Worm (Caenorhabditis elegans) whole organism, L4/young adult: ENCODE results near the gene F41E6.8.

ENCODE experiments used
- W03F9.2 ChIP-seq: fragments of 150-350 bp; optimal IDR thresholded peaks from 2 replicates; lab custom pipeline; 2014; ENCODE audit warnings: missing biosample characterization, missing genetic modification characterization
- dao-5 ChIP-seq: sonication (generic microtip); optimal IDR thresholded peaks from 2 replicates; lab custom pipeline; 2016; ENCODE audit warnings: missing genotype, missing genetic modification characterization, moderate library complexity, missing compliant biosample characterization
- him-1 ChIP-seq: sonication (generic microtip); optimal IDR thresholded peaks from 2 replicates; lab custom pipeline; 2016; ENCODE audit warnings: missing genotype, missing genetic modification reagents, missing genetic modification characterization, missing compliant biosample characterization

DNA sequence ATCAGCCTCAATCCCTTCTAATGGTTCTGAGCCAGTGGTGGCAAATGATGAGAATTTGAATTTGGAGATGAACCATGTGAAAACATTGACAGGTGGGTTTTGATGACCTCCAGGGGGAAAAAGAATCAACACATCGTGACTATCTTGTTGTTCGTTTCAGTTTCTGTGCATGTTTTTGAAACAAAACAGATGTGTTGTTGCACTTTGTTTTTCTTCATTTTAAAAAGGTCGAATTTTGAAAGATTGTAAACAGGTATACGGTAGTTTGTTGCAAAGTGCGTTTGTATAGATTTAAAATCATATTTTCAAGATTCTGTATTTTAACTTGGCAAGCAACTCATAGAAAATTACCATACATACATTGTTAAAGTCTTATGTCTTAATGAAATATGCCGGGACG is 49.0 kb upstream of the F41E6.8 start:
- TF ChIP-seq W03F9.2 (tag; lab: Kevin White, UChicago), result no peak
- no peak for TF ChIP-seq him-1 (tag; lab: Kevin White, UChicago)
- no peak for TF ChIP-seq dao-5 (tag; lab: Kevin White, UChicago)
